Fruit fly (Drosophila melanogaster) whole organism, prepupa: ENCODE measurements around the gene ddbt.

Source experiments
- Blimp-1 ChIP-seq: fragments of 200-800 bp; sonication (Bioruptor generic); optimal IDR thresholded peaks from 3 replicates; lab custom pipeline; 2017; ENCODE audit warnings: missing biosample characterization, missing genetic modification characterization, mild to moderate bottlenecking, moderate library complexity, missing genetic modification reagents
- CG11762 ChIP-seq: fragments of 200-800 bp; sonication (Bioruptor generic); optimal IDR thresholded peaks from 3 replicates; lab custom pipeline; 2016; ENCODE audit warnings: missing biosample characterization, missing genetic modification characterization; ENCODE audit not compliant: insufficient read depth
- CG34406 ChIP-seq: fragments of 200-800 bp; sonication (Bioruptor generic); optimal IDR thresholded peaks from 3 replicates; lab custom pipeline; 2016; ENCODE audit warnings: missing biosample characterization, missing genetic modification characterization
- CG6276 ChIP-seq: fragments of 200-800 bp; sonication (Bioruptor generic); optimal IDR thresholded peaks from 2 replicates; lab custom pipeline; 2017; ENCODE audit warnings: missing biosample characterization, mild to moderate bottlenecking, missing genetic modification characterization
- Sox102F ChIP-seq: fragments of 200-800 bp; sonication (Bioruptor generic); optimal IDR thresholded peaks from 2 replicates; lab custom pipeline; 2016; ENCODE audit warnings: missing biosample characterization, mild to moderate bottlenecking, missing genetic modification characterization
- acj6 ChIP-seq: fragments of 200-800 bp; sonication (Bioruptor generic); optimal IDR thresholded peaks from 3 replicates; lab custom pipeline; 2016; ENCODE audit warnings: missing biosample characterization, missing genetic modification characterization
- svp ChIP-seq: fragments of 200-800 bp; sonication (Bioruptor generic); peaks from one replicate; lab custom pipeline; 2016; ENCODE audit warnings: missing biosample characterization, missing genetic modification characterization

dm6 chr3L:267618-268017, 49.3 kb upstream of the ddbt start:
- TF ChIP-seq svp: no peak
- TF ChIP-seq Sox102F (GFP tag; lab: Kevin White, UChicago): no peak
- TF ChIP-seq CG6276: no peak
- TF ChIP-seq CG34406 (GFP tag; lab: Kevin White, UChicago): no peak
- no peak for TF ChIP-seq Blimp-1 (GFP tag; lab: Kevin White, UChicago)
- no peak for TF ChIP-seq CG11762
- TF ChIP-seq acj6: no peak
